Worm (Caenorhabditis elegans) whole organism, mixed stage, embryonic: ENCODE data around the gene tag-275.

Experiments used
- M03D4.4 ChIP-seq: sonication (generic microtip); optimal IDR thresholded peaks from 2 replicates; lab custom pipeline; 2017; ENCODE audit warnings: mild to moderate bottlenecking, missing genetic modification characterization, missing compliant biosample characterization
- bed-3 ChIP-seq: fragments of 200-800 bp; sonication (Bioruptor generic); optimal IDR thresholded peaks from 3 replicates; lab custom pipeline; 2018; ENCODE audit warnings: mild to moderate bottlenecking, missing genetic modification characterization, moderate library complexity, missing compliant biosample characterization
- blmp-1 ChIP-seq: fragments of 150-350 bp; optimal IDR thresholded peaks from 2 replicates; lab custom pipeline; 2014; ENCODE audit warnings: missing biosample characterization, missing genetic modification characterization
- ceh-39 ChIP-seq: fragments of 150-350 bp; optimal IDR thresholded peaks from 2 replicates; lab custom pipeline; 2014; ENCODE audit warnings: missing biosample characterization, missing genetic modification characterization
- ceh-43 ChIP-seq: fragments of 200-800 bp; sonication (Bioruptor generic); optimal IDR thresholded peaks from 2 replicates; lab custom pipeline; 2018; ENCODE audit warnings: mild to moderate bottlenecking, missing genetic modification characterization, moderate library complexity, missing compliant biosample characterization
- ceh-83 ChIP-seq: fragments of 200-800 bp; sonication (Bioruptor generic); optimal IDR thresholded peaks from 2 replicates; lab custom pipeline; 2018; ENCODE audit warnings: mild to moderate bottlenecking, missing genetic modification characterization, missing compliant biosample characterization
- ces-1 ChIP-seq: fragments of 150-350 bp; optimal IDR thresholded peaks from 2 replicates; lab custom pipeline; 2014; ENCODE audit warnings: missing biosample characterization, missing genetic modification reagents, missing genetic modification characterization
- cnd-1 ChIP-seq: fragments of 200-800 bp; sonication (Bioruptor generic); optimal IDR thresholded peaks from 2 replicates; lab custom pipeline; 2018; ENCODE audit warnings: mild to moderate bottlenecking, missing genetic modification characterization, missing compliant biosample characterization
- drap-1 ChIP-seq: fragments of 200-800 bp; sonication (Bioruptor generic); optimal IDR thresholded peaks from 3 replicates; lab custom pipeline; 2018; ENCODE audit warnings: mild to moderate bottlenecking, missing genetic modification characterization, missing compliant biosample characterization
- elt-1 ChIP-seq: sonication (generic microtip); optimal IDR thresholded peaks from 2 replicates; lab custom pipeline; 2017; ENCODE audit warnings: missing genetic modification characterization, mild to moderate bottlenecking, missing compliant biosample characterization, antibody characterized with exemption, moderate library complexity, borderline replicate concordance; ENCODE audit not compliant: insufficient read depth
- elt-3 ChIP-seq: fragments of 150-350 bp; optimal IDR thresholded peaks from 2 replicates; lab custom pipeline; 2014; ENCODE audit warnings: missing biosample characterization, missing genetic modification characterization
- flh-1 ChIP-seq: fragments of 200-800 bp; sonication (Bioruptor generic); optimal IDR thresholded peaks from 2 replicates; lab custom pipeline; 2018; ENCODE audit warnings: mild to moderate bottlenecking, missing genetic modification characterization, moderate library complexity, missing compliant biosample characterization
- ham-2 ChIP-seq: fragments of 200-800 bp; sonication (Bioruptor generic); optimal IDR thresholded peaks from 2 replicates; lab custom pipeline; 2018; ENCODE audit warnings: mild to moderate bottlenecking, missing genetic modification characterization, missing compliant biosample characterization
- hlh-1 ChIP-seq: fragments of 150-350 bp; optimal IDR thresholded peaks from 2 replicates; lab custom pipeline; 2014; ENCODE audit warnings: missing biosample characterization, missing genetic modification reagents, missing genetic modification characterization
- lin-13 ChIP-seq: fragments of 150-350 bp; optimal IDR thresholded peaks from 2 replicates; lab custom pipeline; 2014; ENCODE audit warnings: missing biosample characterization, missing genetic modification characterization
- lin-32 ChIP-seq: fragments of 200-800 bp; sonication (Bioruptor generic); optimal IDR thresholded peaks from 2 replicates; lab custom pipeline; 2018; ENCODE audit warnings: mild to moderate bottlenecking, missing genetic modification characterization, missing compliant biosample characterization
- lsy-2 ChIP-seq: fragments of 150-350 bp; optimal IDR thresholded peaks from 2 replicates; lab custom pipeline; 2014; ENCODE audit warnings: missing biosample characterization, missing genetic modification characterization
- mab-5 ChIP-seq: fragments of 150-350 bp; optimal IDR thresholded peaks from 2 replicates; lab custom pipeline; 2014; ENCODE audit warnings: missing biosample characterization, missing genetic modification characterization
- mep-1 ChIP-seq: fragments of 150-350 bp; optimal IDR thresholded peaks from 2 replicates; lab custom pipeline; 2017; ENCODE audit warnings: missing biosample characterization, missing genetic modification reagents, missing genetic modification characterization, inconsistent platforms
- mls-2 ChIP-seq: sonication (generic microtip); optimal IDR thresholded peaks from 2 replicates; lab custom pipeline; 2016; ENCODE audit warnings: mild to moderate bottlenecking, missing genetic modification characterization, moderate library complexity, missing compliant biosample characterization
- nhr-12 ChIP-seq: fragments of 150-350 bp; optimal IDR thresholded peaks from 2 replicates; lab custom pipeline; 2014; ENCODE audit warnings: missing biosample characterization, missing genetic modification characterization
- nhr-2 ChIP-seq: fragments of 150-350 bp; optimal IDR thresholded peaks from 2 replicates; lab custom pipeline; 2014; ENCODE audit warnings: missing biosample characterization, missing genetic modification characterization
- nhr-237 ChIP-seq: fragments of 150-350 bp; optimal IDR thresholded peaks from 2 replicates; lab custom pipeline; 2014; ENCODE audit warnings: missing biosample characterization, missing genetic modification characterization
- nhr-28 ChIP-seq: fragments of 150-350 bp; optimal IDR thresholded peaks from 2 replicates; lab custom pipeline; 2014; ENCODE audit warnings: missing biosample characterization, missing genetic modification characterization
- nhr-76 ChIP-seq: sonication (generic microtip); optimal IDR thresholded peaks from 2 replicates; lab custom pipeline; 2017; ENCODE audit warnings: missing biosample characterization, missing genetic modification characterization
- pha-4 ChIP-seq: fragments of 150-350 bp; optimal IDR thresholded peaks from 2 replicates; lab custom pipeline; 2018; ENCODE audit warnings: missing biosample characterization, missing genetic modification reagents, missing genetic modification characterization
- sem-2 ChIP-seq: fragments of 200-800 bp; sonication (Bioruptor generic); optimal IDR thresholded peaks from 2 replicates; lab custom pipeline; 2018; ENCODE audit warnings: mild to moderate bottlenecking, missing genetic modification characterization, missing compliant biosample characterization
- snpc-4 ChIP-seq: fragments of 150-350 bp; optimal IDR thresholded peaks from 2 replicates; lab custom pipeline; 2014; ENCODE audit warnings: missing biosample characterization, missing genetic modification characterization
- sptf-1 ChIP-seq: sonication (generic microtip); optimal IDR thresholded peaks from 2 replicates; lab custom pipeline; 2017; ENCODE audit warnings: mild to moderate bottlenecking, missing genetic modification characterization, moderate library complexity, missing compliant biosample characterization
- tbx-8 ChIP-seq: fragments of 200-800 bp; sonication (Bioruptor generic); optimal IDR thresholded peaks from 2 replicates; lab custom pipeline; 2018; ENCODE audit warnings: mild to moderate bottlenecking, missing genetic modification characterization, moderate library complexity, missing compliant biosample characterization
- unc-120 ChIP-seq: sonication (generic microtip); optimal IDR thresholded peaks from 2 replicates; lab custom pipeline; 2017; ENCODE audit warnings: missing genetic modification characterization, missing compliant biosample characterization; ENCODE audit not compliant: poor library complexity, severe bottlenecking
- unc-39 ChIP-seq: fragments of 150-350 bp; optimal IDR thresholded peaks from 2 replicates; lab custom pipeline; 2014; ENCODE audit warnings: missing biosample characterization, missing genetic modification characterization
- unc-62 ChIP-seq: fragments of 150-350 bp; optimal IDR thresholded peaks from 2 replicates; lab custom pipeline; 2014; ENCODE audit warnings: missing biosample characterization, missing genetic modification reagents, missing genetic modification characterization
- zip-8 ChIP-seq: fragments of 150-350 bp; optimal IDR thresholded peaks from 2 replicates; lab custom pipeline; 2014; ENCODE audit warnings: missing biosample characterization, missing genetic modification characterization
- ztf-11 ChIP-seq: fragments of 150-350 bp; optimal IDR thresholded peaks from 2 replicates; lab custom pipeline; 2014; ENCODE audit warnings: missing biosample characterization, missing genetic modification characterization

tag-275 gene

ce11 chrX:6100395-6101099, 49.8 kb downstream of the tag-275 start:
- TF ChIP-seq lin-32 = no peak
- no peak for TF ChIP-seq M03D4.4
- no peak for TF ChIP-seq elt-1
- TF ChIP-seq nhr-2 (tag; lab: Kevin White, UChicago) = no peak

- TF ChIP-seq mep-1 (tag; lab: Kevin White, UChicago) (no peak), bed-3 (no peak), nhr-2 (tag; lab: Kevin White, UChicago) (peak; percentile 60), ham-2 (GFP tag; lab: Kevin White, UChicago) (no peak), unc-120 (tag; lab: Kevin White, UChicago) (no peak), elt-1 (no peak)
- TF ChIP-seq, all 35 proteins: peak for 1
Measured at ce11 chrX:6098420-6098819, 51.9 kb downstream of the tag-275 start.

ce11 chrX:6097551-6097950, 52.8 kb downstream of the tag-275 start, which contains the start of gene C15H9.4:
Gene C15H9.4, plus strand, starts transcription at chrX:6097643.
- no peak for TF ChIP-seq unc-39 (tag; lab: Kevin White, UChicago)
- no peak for TF ChIP-seq blmp-1 (tag; lab: Kevin White, UChicago)
- no peak for TF ChIP-seq snpc-4 (tag; lab: Kevin White, UChicago)
- TF ChIP-seq ztf-11 (tag; lab: Kevin White, UChicago) = no peak
- TF ChIP-seq ceh-43 (GFP tag; lab: Kevin White, UChicago) = peak; percentile 49
- TF ChIP-seq cnd-1 = peak; percentile 84
- TF ChIP-seq ces-1 = peak; percentile 71
- peak; percentile 12 for TF ChIP-seq lsy-2 (tag; lab: Kevin White, UChicago)
- TF ChIP-seq hlh-1 (tag; lab: Kevin White, UChicago) = peak; percentile 73
- no peak for TF ChIP-seq elt-3
- peak; percentile 16 for TF ChIP-seq mep-1 (tag; lab: Kevin White, UChicago)
- TF ChIP-seq ham-2 (GFP tag; lab: Kevin White, UChicago) = peak; percentile 88
- TF ChIP-seq nhr-28 = no peak
- peak; percentile 45 for TF ChIP-seq drap-1 (GFP tag; lab: Kevin White, UChicago)
- TF ChIP-seq pha-4 = peak; percentile 62
- no peak for TF ChIP-seq nhr-237 (tag; lab: Kevin White, UChicago)
- no peak for TF ChIP-seq lin-32
- no peak for TF ChIP-seq nhr-2 (tag; lab: Kevin White, UChicago)
- peak; percentile 36 for TF ChIP-seq ceh-83 (GFP tag; lab: Kevin White, UChicago)
- no peak for TF ChIP-seq nhr-12 (tag; lab: Kevin White, UChicago)
- peak; percentile 57 for TF ChIP-seq lin-13 (tag; lab: Kevin White, UChicago)
- no peak for TF ChIP-seq zip-8 (tag; lab: Kevin White, UChicago)
- TF ChIP-seq nhr-76 (tag; lab: Kevin White, UChicago) = no peak
- peak; percentile 66 for TF ChIP-seq M03D4.4
- TF ChIP-seq tbx-8 = no peak
- TF ChIP-seq sem-2 = peak; percentile 26
- no peak for TF ChIP-seq unc-62 (GFP tag; lab: Kevin White, UChicago)
- TF ChIP-seq elt-1 = peak; percentile 3
- TF ChIP-seq mls-2 (tag; lab: Kevin White, UChicago) = peak; percentile 70
- peak; percentile 59 for TF ChIP-seq unc-120 (tag; lab: Kevin White, UChicago)
- TF ChIP-seq bed-3 = no peak
- TF ChIP-seq mab-5 (tag; lab: Kevin White, UChicago) = no peak
- peak; percentile 72 for TF ChIP-seq sptf-1 (tag; lab: Kevin White, UChicago)
- TF ChIP-seq flh-1 (GFP tag; lab: Kevin White, UChicago) = no peak
- TF ChIP-seq ceh-39 (tag; lab: Kevin White, UChicago) = peak; percentile 2

ce11 chrX:6093046-6093445, 57.3 kb downstream of the tag-275 start, which contains the start of gene C15H9.5:
Gene C15H9.5, plus strand, starts transcription at chrX:6093300.
- TF ChIP-seq drap-1 (GFP tag; lab: Kevin White, UChicago) (no peak), pha-4 (no peak), lsy-2 (tag; lab: Kevin White, UChicago) (no peak), ceh-43 (GFP tag; lab: Kevin White, UChicago) (no peak), lin-13 (tag; lab: Kevin White, UChicago) (no peak), tbx-8 (no peak)
